Worm (Caenorhabditis elegans) whole organism, L4 larva: ENCODE data around the gene F54F2.6.

Experiments
- F37D6.2 ChIP-seq: sonication (generic microtip); optimal IDR thresholded peaks from 2 replicates; lab custom pipeline; 2016; ENCODE audit warnings: mild to moderate bottlenecking, missing genetic modification characterization, missing compliant biosample characterization
- F44E2.7 ChIP-seq: fragments of 200-800 bp; sonication (Bioruptor generic); IDR thresholded peaks from 2 replicates; pipeline ENCODE4 v2.1.2; 2022; ENCODE audit warnings: missing genetic modification characterization, missing compliant biosample characterization
- Y75B8A.6 ChIP-seq: fragments of 200-800 bp; sonication (Bioruptor generic); IDR thresholded peaks from 2 replicates; pipeline ENCODE4 v1.3.6; 2022; ENCODE audit warnings: missing genetic modification reagents, missing genetic modification characterization, missing compliant biosample characterization
- aha-1 ChIP-seq: fragments of 150-350 bp; peaks from one replicate; lab custom pipeline; 2014; ENCODE audit warnings: missing biosample characterization, missing genetic modification characterization
- attf-4 ChIP-seq: sonication (generic microtip); optimal IDR thresholded peaks from 3 replicates; lab custom pipeline; 2017; ENCODE audit warnings: missing biosample characterization, missing genetic modification characterization
- ceh-44 ChIP-seq: fragments of 200-800 bp; sonication (Bioruptor generic); IDR thresholded peaks from 2 replicates; pipeline ENCODE4 v1.3.6; 2022; ENCODE audit warnings: missing genetic modification reagents, missing genetic modification characterization, missing compliant biosample characterization
- ceh-62 ChIP-seq: sonication (generic microtip); optimal IDR thresholded peaks from 2 replicates; lab custom pipeline; 2017; ENCODE audit warnings: missing biosample characterization, missing genetic modification characterization
- ces-1 ChIP-seq: fragments of 150-350 bp; sonication (generic microtip); optimal IDR thresholded peaks from 4 replicates; lab custom pipeline; 2014; ENCODE audit warnings: missing biosample characterization, missing genetic modification reagents, missing genetic modification characterization
- ctbp-1 ChIP-seq: fragments of 200-800 bp; sonication (Bioruptor generic); IDR thresholded peaks from 2 replicates; pipeline ENCODE4 v1.3.6; 2022; ENCODE audit warnings: missing genetic modification reagents, missing genetic modification characterization, missing compliant biosample characterization
- daf-16 ChIP-seq, 3 experiments: sonication (generic microtip); optimal IDR thresholded peaks; 2 replicates each; lab custom pipeline; 2016 to 2017; ENCODE audit warnings: missing genetic modification characterization in 3 of 3, missing genetic modification reagents in 3 of 3, mild to moderate bottlenecking in 2 of 3, missing compliant biosample characterization in 2 of 3, missing biosample characterization in 1 of 3, moderate library complexity in 1 of 3
- daf-19 ChIP-seq: fragments of 200-800 bp; sonication (Bioruptor generic); conservative IDR thresholded peaks from 2 replicates; pipeline ENCODE4 v1.3.6; 2022; ENCODE audit warnings: missing genetic modification characterization, missing compliant biosample characterization
- daf-8 ChIP-seq: fragments of 200-800 bp; sonication (Bioruptor generic); IDR thresholded peaks from 2 replicates; pipeline ENCODE4 v1.3.6; 2022; ENCODE audit warnings: missing genetic modification characterization, missing compliant biosample characterization
- dmd-9 ChIP-seq: fragments of 200-800 bp; sonication (Bioruptor generic); IDR thresholded peaks from 2 replicates; pipeline ENCODE4 v1.3.6; 2022; ENCODE audit warnings: missing genetic modification reagents, missing genetic modification characterization, missing compliant biosample characterization
- dpl-1 ChIP-seq: fragments of 150-350 bp; optimal IDR thresholded peaks from 2 replicates; lab custom pipeline; 2014; ENCODE audit warnings: missing biosample characterization, missing genetic modification reagents, missing genetic modification characterization
- egl-43 ChIP-seq: fragments of 200-800 bp; sonication (Bioruptor generic); IDR thresholded peaks from 2 replicates; pipeline ENCODE4 v1.3.6; 2022; ENCODE audit warnings: missing genetic modification reagents, missing genetic modification characterization, missing compliant biosample characterization
- fkh-10 ChIP-seq: fragments of 150-350 bp; optimal IDR thresholded peaks from 2 replicates; lab custom pipeline; 2014; ENCODE audit warnings: missing biosample characterization, missing genetic modification reagents, missing genetic modification characterization
- fos-1 ChIP-seq: fragments of 150-350 bp; optimal IDR thresholded peaks from 2 replicates; lab custom pipeline; 2014; ENCODE audit warnings: missing biosample characterization, missing genetic modification characterization
- gei-8 ChIP-seq: fragments of 200-800 bp; sonication (Bioruptor generic); optimal IDR thresholded peaks from 2 replicates; lab custom pipeline; 2018; ENCODE audit warnings: mild to moderate bottlenecking, missing genetic modification characterization, missing compliant biosample characterization
- hlh-11 ChIP-seq: fragments of 200-800 bp; sonication (Bioruptor generic); optimal IDR thresholded peaks from 2 replicates; lab custom pipeline; 2018; ENCODE audit warnings: mild to moderate bottlenecking, missing genetic modification characterization, missing compliant biosample characterization
- hmg-1.1 ChIP-seq: fragments of 200-800 bp; sonication (Bioruptor generic); IDR thresholded peaks from 2 replicates; pipeline ENCODE4 v1.3.6; 2022; ENCODE audit warnings: missing genetic modification reagents, missing genetic modification characterization, missing compliant biosample characterization
- lin-15B ChIP-seq: fragments of 150-350 bp; sonication (generic microtip); optimal IDR thresholded peaks from 3 replicates; lab custom pipeline; 2014; ENCODE audit warnings: missing biosample characterization, missing genetic modification characterization
- lin-29 ChIP-seq: fragments of 200-800 bp; sonication (Bioruptor generic); IDR thresholded peaks from 2 replicates; pipeline ENCODE4 v1.3.6; 2022; ENCODE audit warnings: missing genetic modification reagents, missing genetic modification characterization, missing compliant biosample characterization
- lin-39 ChIP-seq: fragments of 150-350 bp; optimal IDR thresholded peaks from 2 replicates; lab custom pipeline; 2014; ENCODE audit warnings: missing biosample characterization, missing genetic modification reagents, missing genetic modification characterization
- lsy-2 ChIP-seq, 2 experiments: fragments of 150-350 bp in 1 of 2; sonication (generic microtip) in 1 of 2; optimal IDR thresholded peaks; 2 replicates each; lab custom pipeline; 2014 to 2017; ENCODE audit warnings: missing biosample characterization in 2 of 2, missing genetic modification characterization in 2 of 2
- madf-5 ChIP-seq, 2 experiments: fragments of 200-800 bp; sonication (Bioruptor generic); IDR thresholded peaks; 2 replicates each; pipeline ENCODE4 v1.3.6; 2022; ENCODE audit warnings: missing compliant biosample characterization in 2 of 2, missing genetic modification characterization in 2 of 2
- mdl-1 ChIP-seq, 2 experiments: fragments of 150-350 bp in 1 of 2; sonication (generic microtip) in 1 of 2; optimal IDR thresholded peaks; 2 replicates each; lab custom pipeline; 2014 to 2017; ENCODE audit warnings: missing biosample characterization in 2 of 2, missing genetic modification characterization in 2 of 2
- mep-1 ChIP-seq: fragments of 150-350 bp; sonication (generic microtip); optimal IDR thresholded peaks from 3 replicates; lab custom pipeline; 2014; ENCODE audit warnings: missing biosample characterization, missing genetic modification characterization
- mes-2 ChIP-seq: sonication (generic microtip); optimal IDR thresholded peaks from 2 replicates; lab custom pipeline; 2016; ENCODE audit warnings: missing genotype, mild to moderate bottlenecking, missing genetic modification characterization, missing compliant biosample characterization; ENCODE audit not compliant: poor library complexity, severe bottlenecking
- mxl-3 ChIP-seq: fragments of 200-800 bp; sonication (Bioruptor generic); optimal IDR thresholded peaks from 2 replicates; lab custom pipeline; 2018; ENCODE audit warnings: mild to moderate bottlenecking, missing genetic modification characterization, missing compliant biosample characterization
- nhr-10 ChIP-seq: fragments of 150-350 bp; optimal IDR thresholded peaks from 2 replicates; lab custom pipeline; 2014; ENCODE audit warnings: missing biosample characterization, missing genetic modification characterization
- nhr-102 ChIP-seq: sonication (generic microtip); optimal IDR thresholded peaks from 2 replicates; lab custom pipeline; 2016; ENCODE audit warnings: mild to moderate bottlenecking, missing genetic modification characterization, moderate library complexity, missing compliant biosample characterization
- nhr-11 ChIP-seq: fragments of 150-350 bp; optimal IDR thresholded peaks from 2 replicates; lab custom pipeline; 2014; ENCODE audit warnings: missing biosample characterization, missing genetic modification characterization
- nhr-111 ChIP-seq: fragments of 200-800 bp; sonication (Bioruptor generic); optimal IDR thresholded peaks from 2 replicates; lab custom pipeline; 2018; ENCODE audit warnings: mild to moderate bottlenecking, missing genetic modification characterization, missing compliant biosample characterization
- nhr-237 ChIP-seq: sonication (generic microtip); optimal IDR thresholded peaks from 2 replicates; lab custom pipeline; 2017; ENCODE audit warnings: missing biosample characterization, missing genetic modification characterization
- nhr-42 ChIP-seq: fragments of 200-800 bp; sonication (Bioruptor generic); IDR thresholded peaks from 2 replicates; pipeline ENCODE4 v1.3.6; 2022; ENCODE audit warnings: missing genetic modification characterization, missing compliant biosample characterization
- php-3 ChIP-seq: fragments of 200-800 bp; sonication (Bioruptor generic); IDR thresholded peaks from 2 replicates; pipeline ENCODE4 v1.3.6; 2022; ENCODE audit warnings: missing genetic modification reagents, missing genetic modification characterization, missing compliant biosample characterization
- rbr-2 ChIP-seq: sonication (generic microtip); optimal IDR thresholded peaks from 2 replicates; lab custom pipeline; 2016; ENCODE audit warnings: missing genotype, missing genetic modification characterization, missing compliant biosample characterization
- set-16 ChIP-seq: fragments of 200-800 bp; sonication (Bioruptor generic); IDR thresholded peaks from 2 replicates; pipeline ENCODE4 v1.3.6; 2022; ENCODE audit warnings: missing genetic modification reagents, missing genetic modification characterization, missing compliant biosample characterization
- skn-1 ChIP-seq: fragments of 150-350 bp; optimal IDR thresholded peaks from 2 replicates; lab custom pipeline; 2014; ENCODE audit warnings: missing biosample characterization, missing genetic modification characterization
- snpc-1.2 ChIP-seq: fragments of 200-800 bp; sonication (Bioruptor generic); IDR thresholded peaks from 2 replicates; pipeline ENCODE4 v1.3.6; 2022; ENCODE audit warnings: missing genetic modification reagents, missing genetic modification characterization, missing compliant biosample characterization
- spr-1 ChIP-seq: sonication (generic microtip); optimal IDR thresholded peaks from 2 replicates; lab custom pipeline; 2016; ENCODE audit warnings: mild to moderate bottlenecking, missing genetic modification characterization, missing compliant biosample characterization
- unc-130 ChIP-seq: sonication (generic microtip); optimal IDR thresholded peaks from 2 replicates; lab custom pipeline; 2016; ENCODE audit warnings: missing genetic modification reagents, missing genetic modification characterization, missing compliant biosample characterization
- unc-62 ChIP-seq, 3 experiments: fragments of 150-350 bp in 1 of 3; sonication (generic microtip); optimal IDR thresholded peaks in 2 of 3; peaks in 1 of 3; 1 replicate in 1 of 3; 2 replicates in 2 of 3; lab custom pipeline; 2014 to 2017; ENCODE audit warnings: missing biosample characterization in 3 of 3, missing genetic modification characterization in 3 of 3, missing genetic modification reagents in 3 of 3, missing genotype in 1 of 3
- zfp-2 ChIP-seq: sonication (generic microtip); optimal IDR thresholded peaks from 2 replicates; lab custom pipeline; 2016; ENCODE audit warnings: mild to moderate bottlenecking, missing genetic modification characterization, missing compliant biosample characterization
- zip-11 ChIP-seq: fragments of 200-800 bp; sonication (Bioruptor generic); IDR thresholded peaks from 2 replicates; pipeline ENCODE4 v1.3.6; 2022; ENCODE audit warnings: missing genetic modification characterization, missing compliant biosample characterization
- zip-2 ChIP-seq: fragments of 150-350 bp; optimal IDR thresholded peaks from 2 replicates; lab custom pipeline; 2014; ENCODE audit warnings: missing biosample characterization, missing genetic modification characterization
- ztf-11 ChIP-seq: fragments of 150-350 bp; optimal IDR thresholded peaks from 2 replicates; lab custom pipeline; 2014; ENCODE audit warnings: missing biosample characterization, missing genetic modification characterization

Gene F54F2.6

DNA sequence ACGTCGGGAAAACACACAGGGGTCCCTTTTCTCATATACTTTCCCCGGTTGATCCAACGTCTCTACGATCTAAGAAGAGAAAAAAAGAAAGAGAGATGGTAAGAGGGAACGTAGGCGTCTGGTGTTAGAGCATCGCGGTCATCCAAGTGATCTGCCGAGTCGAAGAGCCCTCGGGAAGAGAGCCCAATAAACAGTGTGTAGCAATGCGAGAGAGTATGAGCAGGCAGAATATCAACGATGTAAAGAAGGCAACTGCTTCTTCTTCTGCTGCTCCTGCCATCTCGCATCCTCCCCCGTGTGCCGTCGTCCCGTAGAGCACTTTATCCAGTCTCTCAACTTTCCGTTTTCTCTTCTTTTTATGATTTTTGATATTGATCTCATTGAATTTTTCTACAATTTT lies 15.2 kb upstream of the F54F2.6 start:
- TF ChIP-seq aha-1 (tag; lab: Kevin White, UChicago) = peak; percentile 67
- peak; percentile 39 for TF ChIP-seq hlh-11 (tag; lab: Kevin White, UChicago)
- 0 out of 2 replicates have a peak, but pooled peaks have one; percentile 39 for TF ChIP-seq hmg-1.1 (GFP tag; lab: Robert Waterston, UW)
- no peak for TF ChIP-seq egl-43

DNA sequence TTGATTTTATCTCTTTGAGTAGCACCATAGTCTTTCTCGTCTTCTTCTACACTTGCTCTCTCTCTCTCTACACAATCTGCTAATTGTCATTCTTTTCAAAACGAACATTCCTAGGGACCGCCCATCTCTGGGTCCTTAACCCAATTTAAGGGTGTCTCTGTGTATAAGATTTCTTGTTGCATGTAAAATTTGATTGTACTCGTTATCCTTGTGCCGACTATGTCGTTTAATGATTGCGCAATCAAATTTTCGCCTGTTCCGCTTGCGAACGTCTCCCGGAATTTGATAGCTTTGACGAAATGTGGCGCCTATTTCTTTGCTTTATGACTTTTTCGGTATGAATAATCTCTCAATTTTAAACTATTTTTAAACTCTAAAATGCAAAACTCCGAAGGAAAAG lies 10.6 kb upstream of the F54F2.6 start:
- no peak for TF ChIP-seq daf-8 (GFP tag; lab: Robert Waterston, UW)
- TF ChIP-seq spr-1 (tag; lab: Kevin White, UChicago) = no peak
- 0 out of 2 replicates have a peak, but pooled peaks have one; percentile 23 for TF ChIP-seq ctbp-1 (GFP tag; lab: Robert Waterston, UW)
- no peak for TF ChIP-seq fos-1 (tag; lab: Kevin White, UChicago)
- TF ChIP-seq dmd-9 (GFP tag; lab: Robert Waterston, UW) = no peak
- TF ChIP-seq unc-62 (GFP tag; optimal IDR thresholded peaks at IDR 0.05 in 1 of 2; lab: Kevin White, UChicago) = peak in 1 of 2 experiments; percentile 68
- TF ChIP-seq unc-62 (tag; optimal IDR thresholded peaks at IDR 0.05; lab: Kevin White, UChicago) = no peak
- peak in 1 of 2 experiments; percentile 6 for TF ChIP-seq lsy-2 (tag; optimal IDR thresholded peaks at IDR 0.05; lab: Kevin White, UChicago)
- TF ChIP-seq skn-1 = no peak
- TF ChIP-seq ces-1 (GFP tag; lab: Kevin White, UChicago) = peak; percentile 90
- TF ChIP-seq fkh-10 (GFP tag; lab: Kevin White, UChicago) = peak; percentile 81
- no peak for TF ChIP-seq hmg-1.1 (GFP tag; lab: Robert Waterston, UW)
- no peak for TF ChIP-seq mdl-1 (tag; optimal IDR thresholded peaks at IDR 0.05; lab: Kevin White, UChicago)
- TF ChIP-seq rbr-2 = no peak
- TF ChIP-seq zip-2 (tag; lab: Kevin White, UChicago) = no peak
- no peak for TF ChIP-seq F44E2.7 (GFP tag; lab: Robert Waterston, UW)
- no peak for TF ChIP-seq zfp-2 (tag; lab: Kevin White, UChicago)
- TF ChIP-seq hlh-11 (tag; lab: Kevin White, UChicago) = no peak
- no peak for TF ChIP-seq set-16 (GFP tag; lab: Robert Waterston, UW)
- TF ChIP-seq gei-8 (GFP tag; lab: Kevin White, UChicago) = no peak
- no peak for TF ChIP-seq nhr-42 (GFP tag; lab: Robert Waterston, UW)
- TF ChIP-seq F37D6.2 (tag; lab: Kevin White, UChicago) = no peak

DNA sequence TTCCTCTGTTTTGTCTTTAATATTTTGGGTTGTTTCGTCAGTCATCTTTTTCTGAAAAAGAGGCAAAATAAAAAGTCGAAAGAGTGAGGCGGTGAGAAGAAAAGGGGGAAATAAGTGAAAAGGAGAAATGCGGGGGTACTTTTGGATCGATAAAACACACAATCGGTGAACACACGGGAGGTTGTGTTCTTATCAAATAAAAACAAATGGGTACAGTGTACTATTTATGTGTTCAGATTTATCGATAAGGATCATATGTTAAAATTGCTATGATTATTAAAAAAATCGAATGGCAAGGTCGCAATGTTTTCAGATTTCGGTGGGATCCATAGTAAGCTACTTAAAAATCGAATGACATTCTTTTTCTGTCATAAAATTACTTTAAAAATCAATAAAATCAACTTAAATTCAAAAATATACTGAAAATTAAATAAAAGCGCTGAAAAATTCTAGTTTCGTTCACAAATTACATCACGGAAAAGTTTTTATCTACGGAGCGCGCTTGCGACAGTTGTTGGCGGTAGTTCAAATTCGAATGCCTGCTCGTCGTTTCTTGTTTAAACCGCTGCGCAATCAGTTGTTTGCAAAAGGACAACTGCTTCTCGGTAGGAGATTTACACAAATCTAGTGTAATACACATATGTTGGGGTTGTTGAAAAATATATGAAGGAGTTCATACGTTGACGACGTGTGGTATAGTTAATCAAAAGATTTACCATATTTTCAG lies 8.9 kb upstream of the F54F2.6 start, which contains the start of gene prx-19:
TSS of gene prx-19 (minus strand) at position 51 of the 727 bp plus-strand sequence.
- TF ChIP-seq attf-4 = no peak
- no peak for TF ChIP-seq nhr-111 (GFP tag; lab: Kevin White, UChicago)
- TF ChIP-seq ceh-44 (GFP tag; lab: Robert Waterston, UW) = no peak
- TF ChIP-seq nhr-11 = no peak
- TF ChIP-seq lin-29 (GFP tag; lab: Robert Waterston, UW) = no peak
- TF ChIP-seq unc-130 (GFP tag; lab: Kevin White, UChicago) = no peak
- no peak for TF ChIP-seq daf-8 (GFP tag; lab: Robert Waterston, UW)
- no peak for TF ChIP-seq daf-16 (GFP tag; optimal IDR thresholded peaks at IDR 0.05; lab: Kevin White, UChicago)
- peak; percentile 13 for TF ChIP-seq daf-16 (tag; optimal IDR thresholded peaks at IDR 0.05; lab: Kevin White, UChicago)
- TF ChIP-seq snpc-1.2 (GFP tag; lab: Robert Waterston, UW) = no peak
- TF ChIP-seq daf-19 = no peak
- no peak for TF ChIP-seq lin-39 (tag; lab: Kevin White, UChicago)
- no peak for TF ChIP-seq nhr-10
- TF ChIP-seq mxl-3 (GFP tag; lab: Kevin White, UChicago) = no peak
- peak; percentile 8 for TF ChIP-seq hlh-11 (tag; lab: Kevin White, UChicago)
- TF ChIP-seq mep-1 (tag; lab: Kevin White, UChicago) = no peak
- no peak for TF ChIP-seq ztf-11 (tag; lab: Kevin White, UChicago)
- TF ChIP-seq mes-2 (tag; lab: Kevin White, UChicago) = peak; percentile 48
- no peak for TF ChIP-seq nhr-102 (tag; lab: Kevin White, UChicago)
- peak; percentile 92 for TF ChIP-seq dpl-1 (GFP tag; lab: Kevin White, UChicago)
- no peak for TF ChIP-seq set-16 (GFP tag; lab: Robert Waterston, UW)
- no peak for TF ChIP-seq lin-15B (tag; lab: Kevin White, UChicago)
- TF ChIP-seq madf-5 (GFP tag; IDR thresholded peaks at IDR 0.05; lab: Robert Waterston, UW) = no peak
- TF ChIP-seq nhr-237 (tag; lab: Kevin White, UChicago) = no peak
- no peak for TF ChIP-seq zip-11 (GFP tag; lab: Robert Waterston, UW)
- no peak for TF ChIP-seq Y75B8A.6
- no peak for TF ChIP-seq php-3 (GFP tag; lab: Robert Waterston, UW)
- no peak for TF ChIP-seq ceh-62 (tag; lab: Kevin White, UChicago)
